Worm (Caenorhabditis elegans) whole organism, L4 larva: ENCODE data around the gene vit-5.

Experiments
- ama-1 ChIP-seq: fragments of 150-350 bp; optimal IDR thresholded peaks from 2 replicates; lab custom pipeline; 2014; ENCODE audit warnings: inconsistent platforms, mixed read lengths
- dmd-6 ChIP-seq: fragments of 200-800 bp; sonication (Bioruptor generic); IDR thresholded peaks from 2 replicates; pipeline ENCODE4 v1.3.6; 2022; ENCODE audit warnings: missing genetic modification reagents, missing genetic modification characterization, missing compliant biosample characterization
- lin-13 ChIP-seq: fragments of 150-350 bp; optimal IDR thresholded peaks from 2 replicates; lab custom pipeline; 2014; ENCODE audit warnings: missing biosample characterization, missing genetic modification reagents, missing genetic modification characterization
- nhr-11 ChIP-seq: fragments of 150-350 bp; optimal IDR thresholded peaks from 2 replicates; lab custom pipeline; 2014; ENCODE audit warnings: missing biosample characterization, missing genetic modification characterization
- nhr-48 ChIP-seq: sonication (generic microtip); optimal IDR thresholded peaks from 2 replicates; lab custom pipeline; 2016; ENCODE audit warnings: mild to moderate bottlenecking, missing genetic modification characterization, missing compliant biosample characterization
- nhr-6 ChIP-seq: fragments of 150-350 bp; optimal IDR thresholded peaks from 2 replicates; lab custom pipeline; 2014; ENCODE audit warnings: missing biosample characterization, missing genetic modification characterization
- nhr-76 ChIP-seq: fragments of 150-350 bp; optimal IDR thresholded peaks from 2 replicates; lab custom pipeline; 2014; ENCODE audit warnings: missing biosample characterization, missing genetic modification characterization
- skn-1 ChIP-seq: fragments of 150-350 bp; optimal IDR thresholded peaks from 2 replicates; lab custom pipeline; 2014; ENCODE audit warnings: missing biosample characterization, missing genetic modification characterization
- tag-97 ChIP-seq: fragments of 200-800 bp; sonication (Bioruptor generic); IDR thresholded peaks from 2 replicates; pipeline ENCODE4 v1.3.6; 2022; ENCODE audit warnings: missing genetic modification characterization, missing compliant biosample characterization
- unc-39 ChIP-seq: sonication (generic microtip); optimal IDR thresholded peaks from 2 replicates; lab custom pipeline; 2017; ENCODE audit warnings: missing biosample characterization, missing genetic modification characterization
- zfp-2 ChIP-seq: sonication (generic microtip); optimal IDR thresholded peaks from 2 replicates; lab custom pipeline; 2016; ENCODE audit warnings: mild to moderate bottlenecking, missing genetic modification characterization, missing compliant biosample characterization
- ztf-11 ChIP-seq: fragments of 150-350 bp; optimal IDR thresholded peaks from 2 replicates; lab custom pipeline; 2014; ENCODE audit warnings: missing biosample characterization, missing genetic modification characterization

- TF ChIP-seq zfp-2 (no peak), unc-39 (tag; lab: Kevin White, UChicago) (no peak), lin-13 (no peak), skn-1 (tag; lab: Kevin White, UChicago) (no peak), nhr-11 (no peak), nhr-48 (no peak), nhr-76 (no peak), dmd-6 (GFP tag; lab: Robert Waterston, UW) (no peak), ztf-11 (tag; lab: Kevin White, UChicago) (no peak), nhr-6 (tag; lab: Kevin White, UChicago) (no peak), tag-97 (no peak), ama-1 (no peak)
Measured at ce11 chrX:3440308-3440707, 37.0 kb downstream of the vit-5 start.
